Worm (Caenorhabditis elegans) whole organism, mixed stage, embryonic: ENCODE results near the gene scd-2.

Source experiments
- M03D4.4 ChIP-seq: sonication (generic microtip); optimal IDR thresholded peaks from 2 replicates; lab custom pipeline; 2017; ENCODE audit warnings: mild to moderate bottlenecking, missing genetic modification characterization, missing compliant biosample characterization
- bed-3 ChIP-seq: fragments of 200-800 bp; sonication (Bioruptor generic); optimal IDR thresholded peaks from 3 replicates; lab custom pipeline; 2018; ENCODE audit warnings: mild to moderate bottlenecking, missing genetic modification characterization, moderate library complexity, missing compliant biosample characterization
- blmp-1 ChIP-seq: fragments of 150-350 bp; optimal IDR thresholded peaks from 2 replicates; lab custom pipeline; 2014; ENCODE audit warnings: missing biosample characterization, missing genetic modification characterization
- ceh-39 ChIP-seq: fragments of 150-350 bp; optimal IDR thresholded peaks from 2 replicates; lab custom pipeline; 2014; ENCODE audit warnings: missing biosample characterization, missing genetic modification characterization
- ceh-43 ChIP-seq: fragments of 200-800 bp; sonication (Bioruptor generic); optimal IDR thresholded peaks from 2 replicates; lab custom pipeline; 2018; ENCODE audit warnings: mild to moderate bottlenecking, missing genetic modification characterization, moderate library complexity, missing compliant biosample characterization
- ceh-83 ChIP-seq: fragments of 200-800 bp; sonication (Bioruptor generic); optimal IDR thresholded peaks from 2 replicates; lab custom pipeline; 2018; ENCODE audit warnings: mild to moderate bottlenecking, missing genetic modification characterization, missing compliant biosample characterization
- ces-1 ChIP-seq: fragments of 150-350 bp; optimal IDR thresholded peaks from 2 replicates; lab custom pipeline; 2014; ENCODE audit warnings: missing biosample characterization, missing genetic modification reagents, missing genetic modification characterization
- cnd-1 ChIP-seq: fragments of 200-800 bp; sonication (Bioruptor generic); optimal IDR thresholded peaks from 2 replicates; lab custom pipeline; 2018; ENCODE audit warnings: mild to moderate bottlenecking, missing genetic modification characterization, missing compliant biosample characterization
- drap-1 ChIP-seq: fragments of 200-800 bp; sonication (Bioruptor generic); optimal IDR thresholded peaks from 3 replicates; lab custom pipeline; 2018; ENCODE audit warnings: mild to moderate bottlenecking, missing genetic modification characterization, missing compliant biosample characterization
- elt-1 ChIP-seq: sonication (generic microtip); optimal IDR thresholded peaks from 2 replicates; lab custom pipeline; 2017; ENCODE audit warnings: missing genetic modification characterization, mild to moderate bottlenecking, missing compliant biosample characterization, antibody characterized with exemption, moderate library complexity, borderline replicate concordance; ENCODE audit not compliant: insufficient read depth
- elt-3 ChIP-seq: fragments of 150-350 bp; optimal IDR thresholded peaks from 2 replicates; lab custom pipeline; 2014; ENCODE audit warnings: missing biosample characterization, missing genetic modification characterization
- flh-1 ChIP-seq: fragments of 200-800 bp; sonication (Bioruptor generic); optimal IDR thresholded peaks from 2 replicates; lab custom pipeline; 2018; ENCODE audit warnings: mild to moderate bottlenecking, missing genetic modification characterization, moderate library complexity, missing compliant biosample characterization
- ham-2 ChIP-seq: fragments of 200-800 bp; sonication (Bioruptor generic); optimal IDR thresholded peaks from 2 replicates; lab custom pipeline; 2018; ENCODE audit warnings: mild to moderate bottlenecking, missing genetic modification characterization, missing compliant biosample characterization
- hlh-1 ChIP-seq: fragments of 150-350 bp; optimal IDR thresholded peaks from 2 replicates; lab custom pipeline; 2014; ENCODE audit warnings: missing biosample characterization, missing genetic modification reagents, missing genetic modification characterization
- lin-13 ChIP-seq: fragments of 150-350 bp; optimal IDR thresholded peaks from 2 replicates; lab custom pipeline; 2014; ENCODE audit warnings: missing biosample characterization, missing genetic modification characterization
- lin-32 ChIP-seq: fragments of 200-800 bp; sonication (Bioruptor generic); optimal IDR thresholded peaks from 2 replicates; lab custom pipeline; 2018; ENCODE audit warnings: mild to moderate bottlenecking, missing genetic modification characterization, missing compliant biosample characterization
- mab-5 ChIP-seq: fragments of 150-350 bp; optimal IDR thresholded peaks from 2 replicates; lab custom pipeline; 2014; ENCODE audit warnings: missing biosample characterization, missing genetic modification characterization
- mep-1 ChIP-seq: fragments of 150-350 bp; optimal IDR thresholded peaks from 2 replicates; lab custom pipeline; 2017; ENCODE audit warnings: missing biosample characterization, missing genetic modification reagents, missing genetic modification characterization, inconsistent platforms
- mls-2 ChIP-seq: sonication (generic microtip); optimal IDR thresholded peaks from 2 replicates; lab custom pipeline; 2016; ENCODE audit warnings: mild to moderate bottlenecking, missing genetic modification characterization, moderate library complexity, missing compliant biosample characterization
- nhr-12 ChIP-seq: fragments of 150-350 bp; optimal IDR thresholded peaks from 2 replicates; lab custom pipeline; 2014; ENCODE audit warnings: missing biosample characterization, missing genetic modification characterization
- nhr-2 ChIP-seq: fragments of 150-350 bp; optimal IDR thresholded peaks from 2 replicates; lab custom pipeline; 2014; ENCODE audit warnings: missing biosample characterization, missing genetic modification characterization
- nhr-237 ChIP-seq: fragments of 150-350 bp; optimal IDR thresholded peaks from 2 replicates; lab custom pipeline; 2014; ENCODE audit warnings: missing biosample characterization, missing genetic modification characterization
- nhr-28 ChIP-seq: fragments of 150-350 bp; optimal IDR thresholded peaks from 2 replicates; lab custom pipeline; 2014; ENCODE audit warnings: missing biosample characterization, missing genetic modification characterization
- nhr-76 ChIP-seq: sonication (generic microtip); optimal IDR thresholded peaks from 2 replicates; lab custom pipeline; 2017; ENCODE audit warnings: missing biosample characterization, missing genetic modification characterization
- pha-4 ChIP-seq: fragments of 150-350 bp; optimal IDR thresholded peaks from 2 replicates; lab custom pipeline; 2018; ENCODE audit warnings: missing biosample characterization, missing genetic modification reagents, missing genetic modification characterization
- sem-2 ChIP-seq: fragments of 200-800 bp; sonication (Bioruptor generic); optimal IDR thresholded peaks from 2 replicates; lab custom pipeline; 2018; ENCODE audit warnings: mild to moderate bottlenecking, missing genetic modification characterization, missing compliant biosample characterization
- sptf-1 ChIP-seq: sonication (generic microtip); optimal IDR thresholded peaks from 2 replicates; lab custom pipeline; 2017; ENCODE audit warnings: mild to moderate bottlenecking, missing genetic modification characterization, moderate library complexity, missing compliant biosample characterization
- tbx-8 ChIP-seq: fragments of 200-800 bp; sonication (Bioruptor generic); optimal IDR thresholded peaks from 2 replicates; lab custom pipeline; 2018; ENCODE audit warnings: mild to moderate bottlenecking, missing genetic modification characterization, moderate library complexity, missing compliant biosample characterization
- unc-120 ChIP-seq: sonication (generic microtip); optimal IDR thresholded peaks from 2 replicates; lab custom pipeline; 2017; ENCODE audit warnings: missing genetic modification characterization, missing compliant biosample characterization; ENCODE audit not compliant: poor library complexity, severe bottlenecking
- unc-62 ChIP-seq: fragments of 150-350 bp; optimal IDR thresholded peaks from 2 replicates; lab custom pipeline; 2014; ENCODE audit warnings: missing biosample characterization, missing genetic modification reagents, missing genetic modification characterization
- zip-8 ChIP-seq: fragments of 150-350 bp; optimal IDR thresholded peaks from 2 replicates; lab custom pipeline; 2014; ENCODE audit warnings: missing biosample characterization, missing genetic modification characterization
- ztf-11 ChIP-seq: fragments of 150-350 bp; optimal IDR thresholded peaks from 2 replicates; lab custom pipeline; 2014; ENCODE audit warnings: missing biosample characterization, missing genetic modification characterization

scd-2 gene

ce11 chrV:6632925-6633324 is at the start of gene scd-2:
scd-2 (plus strand) TSS chrV:6633225.
- no peak for TF ChIP-seq drap-1 (GFP tag; lab: Kevin White, UChicago)

ce11 chrV:6590283-6590682 is 42.7 kb upstream of the scd-2 start, which contains the start of gene ZK1055.2:
ZK1055.2 (plus strand) TSS chrV:6590583.
- TF ChIP-seq drap-1 (GFP tag; lab: Kevin White, UChicago) (no peak), elt-3 (tag; lab: Kevin White, UChicago) (no peak), nhr-2 (no peak), ztf-11 (no peak), ceh-43 (no peak), ceh-39 (no peak), unc-120 (tag; lab: Kevin White, UChicago) (no peak), nhr-237 (tag; lab: Kevin White, UChicago) (no peak), ham-2 (GFP tag; lab: Kevin White, UChicago) (no peak), elt-1 (no peak), ceh-83 (no peak), blmp-1 (tag; lab: Kevin White, UChicago) (no peak), bed-3 (no peak), tbx-8 (GFP tag; lab: Kevin White, UChicago) (no peak), hlh-1 (no peak), ces-1 (GFP tag; lab: Kevin White, UChicago) (no peak), cnd-1 (tag; lab: Kevin White, UChicago) (no peak), flh-1 (GFP tag; lab: Kevin White, UChicago) (no peak), nhr-76 (no peak), lin-32 (GFP tag; lab: Kevin White, UChicago) (no peak)

- TF ChIP-seq hlh-1 (peak; percentile 32), lin-32 (GFP tag; lab: Kevin White, UChicago) (no peak), mep-1 (tag; lab: Kevin White, UChicago) (peak; percentile 39), nhr-12 (tag; lab: Kevin White, UChicago) (no peak), lin-13 (tag; lab: Kevin White, UChicago) (peak; percentile 2), nhr-28 (tag; lab: Kevin White, UChicago) (no peak), mls-2 (tag; lab: Kevin White, UChicago) (no peak), elt-3 (tag; lab: Kevin White, UChicago) (no peak), unc-120 (tag; lab: Kevin White, UChicago) (no peak), ceh-43 (no peak)
These were observed 39.3 kb upstream of the scd-2 start, which contains the start of gene hcp-1 for ce11 chrV:6593700-6594244. hcp-1 (plus strand) TSS chrV:6594194.

ce11 chrV:6602556-6603062 is 30.4 kb upstream of the scd-2 start, which contains the start of gene ZK1055.6:
ZK1055.6 (minus strand) TSS chrV:6602606.
- TF ChIP-seq ces-1 (GFP tag; lab: Kevin White, UChicago) (no peak), elt-1 (no peak), unc-120 (tag; lab: Kevin White, UChicago) (no peak), mab-5 (tag; lab: Kevin White, UChicago) (no peak), flh-1 (GFP tag; lab: Kevin White, UChicago) (no peak), nhr-12 (tag; lab: Kevin White, UChicago) (no peak), unc-62 (GFP tag; lab: Kevin White, UChicago) (no peak)

ce11 chrV:6605275-6605674 is 27.8 kb upstream of the scd-2 start, which contains the start of gene ZK1055.7:
ZK1055.7 (minus strand) TSS chrV:6605375.
- TF ChIP-seq tbx-8 (GFP tag; lab: Kevin White, UChicago) (no peak), unc-62 (GFP tag; lab: Kevin White, UChicago) (no peak), bed-3 (no peak), M03D4.4 (tag; lab: Kevin White, UChicago) (no peak), pha-4 (no peak), ceh-39 (no peak), sem-2 (GFP tag; lab: Kevin White, UChicago) (no peak), nhr-76 (no peak), elt-3 (tag; lab: Kevin White, UChicago) (no peak), unc-120 (tag; lab: Kevin White, UChicago) (no peak), ztf-11 (no peak), lin-13 (tag; lab: Kevin White, UChicago) (no peak), blmp-1 (tag; lab: Kevin White, UChicago) (no peak), cnd-1 (tag; lab: Kevin White, UChicago) (no peak), mab-5 (tag; lab: Kevin White, UChicago) (no peak), flh-1 (GFP tag; lab: Kevin White, UChicago) (no peak), lin-32 (GFP tag; lab: Kevin White, UChicago) (no peak), sptf-1 (tag; lab: Kevin White, UChicago) (no peak), ces-1 (GFP tag; lab: Kevin White, UChicago) (no peak), zip-8 (tag; lab: Kevin White, UChicago) (no peak)
